Worm (Caenorhabditis elegans) whole organism, L4 larva: ENCODE results near the gene dnj-17.
A peak's percentile ranks its signal among the peaks of the same experiment; 100 is the strongest.

Experiments used
- F37D6.2 ChIP-seq: sonication (generic microtip); optimal IDR thresholded peaks from 2 replicates; lab custom pipeline; 2016; ENCODE audit warnings: mild to moderate bottlenecking, missing genetic modification characterization, missing compliant biosample characterization
- R02D3.7 ChIP-seq: fragments of 150-350 bp; sonication (generic microtip); optimal IDR thresholded peaks from 3 replicates; lab custom pipeline; 2014; ENCODE audit warnings: missing biosample characterization, missing genetic modification characterization
- Y5F2A.4 ChIP-seq: fragments of 200-800 bp; sonication (Bioruptor generic); optimal IDR thresholded peaks from 2 replicates; lab custom pipeline; 2018; ENCODE audit warnings: mild to moderate bottlenecking, missing genetic modification characterization, missing compliant biosample characterization
- Y75B8A.6 ChIP-seq: fragments of 200-800 bp; sonication (Bioruptor generic); IDR thresholded peaks from 2 replicates; pipeline ENCODE4 v1.3.6; 2022; ENCODE audit warnings: missing genetic modification reagents, missing genetic modification characterization, missing compliant biosample characterization
- aha-1 ChIP-seq: fragments of 150-350 bp; peaks from one replicate; lab custom pipeline; 2014; ENCODE audit warnings: missing biosample characterization, missing genetic modification characterization
- ceh-20 ChIP-seq: fragments of 200-800 bp; sonication (Bioruptor generic); IDR thresholded peaks from 2 replicates; pipeline ENCODE4 v1.3.6; 2022; ENCODE audit warnings: missing genetic modification reagents, missing genetic modification characterization, missing compliant biosample characterization
- ces-1 ChIP-seq: fragments of 150-350 bp; sonication (generic microtip); optimal IDR thresholded peaks from 4 replicates; lab custom pipeline; 2014; ENCODE audit warnings: missing biosample characterization, missing genetic modification reagents, missing genetic modification characterization
- cey-2 ChIP-seq: sonication (generic microtip); optimal IDR thresholded peaks from 3 replicates; lab custom pipeline; 2017; ENCODE audit warnings: missing genetic modification characterization, mild to moderate bottlenecking, missing compliant biosample characterization, antibody characterized with exemption, borderline replicate concordance; ENCODE audit not compliant: insufficient read depth
- ctbp-1 ChIP-seq: fragments of 200-800 bp; sonication (Bioruptor generic); IDR thresholded peaks from 2 replicates; pipeline ENCODE4 v1.3.6; 2022; ENCODE audit warnings: missing genetic modification reagents, missing genetic modification characterization, missing compliant biosample characterization
- daf-16 ChIP-seq, 3 experiments: sonication (generic microtip); optimal IDR thresholded peaks; 2 replicates each; lab custom pipeline; 2016 to 2017; ENCODE audit warnings: missing genetic modification characterization in 3 of 3, missing genetic modification reagents in 3 of 3, mild to moderate bottlenecking in 2 of 3, missing compliant biosample characterization in 2 of 3, missing biosample characterization in 1 of 3, moderate library complexity in 1 of 3
- daf-19 ChIP-seq: fragments of 200-800 bp; sonication (Bioruptor generic); conservative IDR thresholded peaks from 2 replicates; pipeline ENCODE4 v1.3.6; 2022; ENCODE audit warnings: missing genetic modification characterization, missing compliant biosample characterization
- dmd-6 ChIP-seq: fragments of 200-800 bp; sonication (Bioruptor generic); IDR thresholded peaks from 2 replicates; pipeline ENCODE4 v1.3.6; 2022; ENCODE audit warnings: missing genetic modification reagents, missing genetic modification characterization, missing compliant biosample characterization
- dpl-1 ChIP-seq: fragments of 150-350 bp; optimal IDR thresholded peaks from 2 replicates; lab custom pipeline; 2014; ENCODE audit warnings: missing biosample characterization, missing genetic modification reagents, missing genetic modification characterization
- duxl-1 ChIP-seq: sonication (generic microtip); optimal IDR thresholded peaks from 2 replicates; lab custom pipeline; 2016; ENCODE audit warnings: mild to moderate bottlenecking, missing genetic modification characterization, moderate library complexity, missing compliant biosample characterization; ENCODE audit not compliant: poor library complexity
- dve-1 ChIP-seq: sonication (generic microtip); optimal IDR thresholded peaks from 2 replicates; lab custom pipeline; 2017; ENCODE audit warnings: antibody characterized with exemption, mild to moderate bottlenecking, missing genetic modification characterization, missing compliant biosample characterization; ENCODE audit not compliant: insufficient read depth
- fkh-10 ChIP-seq: fragments of 150-350 bp; optimal IDR thresholded peaks from 2 replicates; lab custom pipeline; 2014; ENCODE audit warnings: missing biosample characterization, missing genetic modification reagents, missing genetic modification characterization
- hlh-11 ChIP-seq: fragments of 200-800 bp; sonication (Bioruptor generic); optimal IDR thresholded peaks from 2 replicates; lab custom pipeline; 2018; ENCODE audit warnings: mild to moderate bottlenecking, missing genetic modification characterization, missing compliant biosample characterization
- hlh-30 ChIP-seq: sonication (generic microtip); optimal IDR thresholded peaks from 2 replicates; lab custom pipeline; 2017; ENCODE audit warnings: antibody characterized with exemption, mild to moderate bottlenecking, missing genetic modification characterization, missing compliant biosample characterization; ENCODE audit not compliant: insufficient read depth
- lin-13 ChIP-seq: fragments of 150-350 bp; optimal IDR thresholded peaks from 2 replicates; lab custom pipeline; 2014; ENCODE audit warnings: missing biosample characterization, missing genetic modification reagents, missing genetic modification characterization
- lin-38 ChIP-seq: fragments of 200-800 bp; sonication (Bioruptor generic); IDR thresholded peaks from 2 replicates; pipeline ENCODE4 v1.3.6; 2022; ENCODE audit warnings: missing genetic modification reagents, missing genetic modification characterization, missing compliant biosample characterization
- lsy-2 ChIP-seq, 2 experiments: fragments of 150-350 bp in 1 of 2; sonication (generic microtip) in 1 of 2; optimal IDR thresholded peaks; 2 replicates each; lab custom pipeline; 2014 to 2017; ENCODE audit warnings: missing biosample characterization in 2 of 2, missing genetic modification characterization in 2 of 2
- madf-5 ChIP-seq, 2 experiments: fragments of 200-800 bp; sonication (Bioruptor generic); IDR thresholded peaks; 2 replicates each; pipeline ENCODE4 v1.3.6; 2022; ENCODE audit warnings: missing compliant biosample characterization in 2 of 2, missing genetic modification characterization in 2 of 2
- mep-1 ChIP-seq: fragments of 150-350 bp; sonication (generic microtip); optimal IDR thresholded peaks from 3 replicates; lab custom pipeline; 2014; ENCODE audit warnings: missing biosample characterization, missing genetic modification characterization
- mes-2 ChIP-seq: sonication (generic microtip); optimal IDR thresholded peaks from 2 replicates; lab custom pipeline; 2016; ENCODE audit warnings: missing genotype, mild to moderate bottlenecking, missing genetic modification characterization, missing compliant biosample characterization; ENCODE audit not compliant: poor library complexity, severe bottlenecking
- nhr-10 ChIP-seq: fragments of 150-350 bp; optimal IDR thresholded peaks from 2 replicates; lab custom pipeline; 2014; ENCODE audit warnings: missing biosample characterization, missing genetic modification characterization
- nhr-11 ChIP-seq: fragments of 150-350 bp; optimal IDR thresholded peaks from 2 replicates; lab custom pipeline; 2014; ENCODE audit warnings: missing biosample characterization, missing genetic modification characterization
- nhr-237 ChIP-seq: sonication (generic microtip); optimal IDR thresholded peaks from 2 replicates; lab custom pipeline; 2017; ENCODE audit warnings: missing biosample characterization, missing genetic modification characterization
- nhr-28 ChIP-seq: fragments of 150-350 bp; optimal IDR thresholded peaks from 2 replicates; lab custom pipeline; 2014; ENCODE audit warnings: missing biosample characterization, missing genetic modification characterization
- nhr-6 ChIP-seq: fragments of 150-350 bp; optimal IDR thresholded peaks from 2 replicates; lab custom pipeline; 2014; ENCODE audit warnings: missing biosample characterization, missing genetic modification characterization
- nhr-77 ChIP-seq: fragments of 150-350 bp; optimal IDR thresholded peaks from 2 replicates; lab custom pipeline; 2014; ENCODE audit warnings: missing biosample characterization, missing genetic modification characterization
- php-3 ChIP-seq: fragments of 200-800 bp; sonication (Bioruptor generic); IDR thresholded peaks from 2 replicates; pipeline ENCODE4 v1.3.6; 2022; ENCODE audit warnings: missing genetic modification reagents, missing genetic modification characterization, missing compliant biosample characterization
- pqm-1 ChIP-seq: sonication (generic microtip); optimal IDR thresholded peaks from 2 replicates; lab custom pipeline; 2017; ENCODE audit warnings: missing biosample characterization, missing genetic modification characterization
- rbr-2 ChIP-seq: sonication (generic microtip); optimal IDR thresholded peaks from 2 replicates; lab custom pipeline; 2016; ENCODE audit warnings: missing genotype, missing genetic modification characterization, missing compliant biosample characterization
- snpc-1.2 ChIP-seq: fragments of 200-800 bp; sonication (Bioruptor generic); IDR thresholded peaks from 2 replicates; pipeline ENCODE4 v1.3.6; 2022; ENCODE audit warnings: missing genetic modification reagents, missing genetic modification characterization, missing compliant biosample characterization
- tra-1 ChIP-seq: fragments of 200-800 bp; sonication (Bioruptor generic); IDR thresholded peaks from 2 replicates; pipeline ENCODE4 v1.3.6; 2022; ENCODE audit warnings: missing genetic modification reagents, missing genetic modification characterization, missing compliant biosample characterization
- unc-62 ChIP-seq, 3 experiments: fragments of 150-350 bp in 1 of 3; sonication (generic microtip); optimal IDR thresholded peaks in 2 of 3; peaks in 1 of 3; 1 replicate in 1 of 3; 2 replicates in 2 of 3; lab custom pipeline; 2014 to 2017; ENCODE audit warnings: missing biosample characterization in 3 of 3, missing genetic modification characterization in 3 of 3, missing genetic modification reagents in 3 of 3, missing genotype in 1 of 3
- ztf-7 ChIP-seq: fragments of 150-350 bp; optimal IDR thresholded peaks from 2 replicates; lab custom pipeline; 2014; ENCODE audit warnings: missing biosample characterization, missing genetic modification characterization

Gene dnj-17

DNA sequence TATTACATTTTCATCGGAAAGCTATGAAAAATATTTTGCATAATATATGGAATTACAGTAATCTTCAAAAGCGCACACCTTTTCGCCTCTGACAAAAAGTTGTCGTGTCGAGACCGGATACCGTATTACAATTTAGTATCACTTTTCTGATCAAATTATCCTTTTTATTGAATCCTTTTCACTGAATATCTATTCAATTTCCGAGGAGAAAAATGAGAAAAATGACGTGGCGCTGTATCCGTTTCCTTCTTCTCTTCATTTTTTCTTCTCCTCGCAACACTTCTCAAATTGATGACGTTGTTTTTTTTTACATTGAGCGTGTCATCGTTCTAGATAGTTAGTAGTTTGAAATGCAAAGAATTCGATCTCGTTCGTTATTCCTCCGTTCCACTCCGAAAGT, 42.2 kb downstream of the dnj-17 start:
- TF ChIP-seq ces-1 (GFP tag; lab: Kevin White, UChicago) (peak; percentile 82), unc-62 (GFP tag; optimal IDR thresholded peaks at IDR 0.05 in 1 of 2; lab: Kevin White, UChicago) (no peak), unc-62 (tag; optimal IDR thresholded peaks at IDR 0.05; lab: Kevin White, UChicago) (no peak), nhr-237 (tag; lab: Kevin White, UChicago) (no peak), lsy-2 (tag; optimal IDR thresholded peaks at IDR 0.05; lab: Kevin White, UChicago) (peak in 1 of 2 experiments; percentile 37), ctbp-1 (GFP tag; lab: Robert Waterston, UW) (peak; percentile 25; the same call in 1 of the 2 replicates)

DNA sequence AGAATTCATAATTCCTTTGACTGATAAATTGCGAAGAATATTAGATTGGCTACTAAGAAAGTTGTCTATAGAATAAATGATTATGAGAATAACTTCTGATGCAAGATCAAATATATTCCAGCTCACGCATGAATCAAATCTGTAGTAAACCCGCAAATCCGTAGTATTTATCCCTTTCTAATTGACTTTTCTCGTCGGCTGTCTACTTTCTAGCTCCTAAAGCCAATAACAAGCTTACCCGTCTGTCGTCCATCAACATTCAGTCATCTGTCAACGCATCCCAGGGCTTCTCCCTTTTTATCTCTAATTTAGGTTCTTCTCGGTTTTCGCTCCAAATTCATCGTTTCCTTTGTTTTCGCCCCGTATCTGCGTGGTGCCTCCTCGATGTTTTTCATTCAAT, 44.2 kb downstream of the dnj-17 start:
- TF ChIP-seq Y75B8A.6 (GFP tag; lab: Robert Waterston, UW) (no peak), unc-62 (GFP tag; optimal IDR thresholded peaks at IDR 0.05 in 1 of 2; lab: Kevin White, UChicago) (peak in 1 of 2 experiments; percentile 28), unc-62 (tag; optimal IDR thresholded peaks at IDR 0.05; lab: Kevin White, UChicago) (no peak), rbr-2 (tag; lab: Kevin White, UChicago) (peak; percentile 36)

DNA sequence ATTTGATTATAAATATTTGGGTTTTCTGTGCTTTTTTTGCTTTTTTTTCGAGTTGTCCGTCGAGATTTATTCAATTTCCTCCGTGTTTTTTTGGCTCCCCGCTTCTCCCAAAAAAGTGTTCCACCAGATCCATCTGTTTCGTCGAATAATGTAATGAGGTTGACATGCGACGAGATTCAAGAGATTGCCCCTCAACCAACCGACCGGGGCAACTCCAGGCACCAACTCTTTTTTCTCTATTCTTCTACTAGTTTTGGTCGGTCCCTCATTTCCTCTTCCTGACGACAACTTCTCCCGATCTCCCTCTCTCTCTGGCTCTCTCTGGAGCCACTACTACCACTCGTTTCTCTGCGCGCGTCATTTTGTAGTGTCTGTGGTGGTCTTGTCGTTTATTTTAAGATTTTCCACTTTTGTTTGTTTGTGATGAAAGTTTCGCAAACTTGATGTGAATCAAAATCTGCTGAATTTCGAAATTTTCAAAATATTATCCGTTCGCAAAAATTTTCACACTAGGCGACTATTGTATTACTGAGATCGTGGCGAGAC, 45.3 kb downstream of the dnj-17 start:
- TF ChIP-seq F37D6.2 (tag; lab: Kevin White, UChicago) (no peak), unc-62 (GFP tag; optimal IDR thresholded peaks at IDR 0.05 in 1 of 2; lab: Kevin White, UChicago) (peak in 1 of 2 experiments; percentile 63), unc-62 (tag; optimal IDR thresholded peaks at IDR 0.05; lab: Kevin White, UChicago) (no peak), rbr-2 (tag; lab: Kevin White, UChicago) (peak; percentile 32), ceh-20 (GFP tag; lab: Robert Waterston, UW) (no peak), lsy-2 (tag; optimal IDR thresholded peaks at IDR 0.05; lab: Kevin White, UChicago) (peak in 1 of 2 experiments; percentile 10), Y5F2A.4 (GFP tag; lab: Kevin White, UChicago) (no peak), dpl-1 (GFP tag; lab: Kevin White, UChicago) (no peak)

DNA sequence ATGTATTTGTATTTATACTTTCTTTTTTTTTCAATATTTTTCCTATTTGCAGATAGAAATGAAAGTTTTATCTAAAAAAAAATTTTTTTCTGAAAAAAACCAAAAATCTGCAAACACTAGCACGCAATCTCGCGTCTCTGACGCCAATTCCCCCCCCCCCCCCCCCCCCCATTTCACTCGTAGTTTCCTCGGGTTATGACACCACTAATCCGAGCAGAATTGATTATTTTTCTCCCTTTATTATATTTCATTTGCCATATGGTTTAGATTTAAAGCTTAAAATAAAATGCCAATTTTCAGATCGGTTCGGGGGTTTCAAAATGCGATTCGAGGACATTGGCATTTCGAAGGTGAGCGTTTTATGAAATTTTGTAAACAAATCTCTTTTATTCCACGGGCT, 46.4 kb downstream of the dnj-17 start, which contains the start of gene mtm-6:
TSS of gene mtm-6 (plus strand) at position 301 of the 400 bp plus-strand sequence.
- no peak for TF ChIP-seq fkh-10
- peak; percentile 44 for TF ChIP-seq mep-1 (tag; lab: Kevin White, UChicago)
- TF ChIP-seq tra-1 (GFP tag; lab: Robert Waterston, UW): 0 out of 2 replicates have a peak, but pooled peaks have one; percentile 24
- 0 out of 2 replicates have a peak, but pooled peaks have one; percentile 11 for TF ChIP-seq php-3
- no peak for TF ChIP-seq aha-1
- TF ChIP-seq hlh-11 (tag; lab: Kevin White, UChicago): peak; percentile 25
- no peak for TF ChIP-seq cey-2
- peak; percentile 17 for TF ChIP-seq dve-1 (tag; lab: Kevin White, UChicago)
- TF ChIP-seq nhr-10 (tag; lab: Kevin White, UChicago): no peak
- TF ChIP-seq, all 104 proteins: peak for 5

DNA sequence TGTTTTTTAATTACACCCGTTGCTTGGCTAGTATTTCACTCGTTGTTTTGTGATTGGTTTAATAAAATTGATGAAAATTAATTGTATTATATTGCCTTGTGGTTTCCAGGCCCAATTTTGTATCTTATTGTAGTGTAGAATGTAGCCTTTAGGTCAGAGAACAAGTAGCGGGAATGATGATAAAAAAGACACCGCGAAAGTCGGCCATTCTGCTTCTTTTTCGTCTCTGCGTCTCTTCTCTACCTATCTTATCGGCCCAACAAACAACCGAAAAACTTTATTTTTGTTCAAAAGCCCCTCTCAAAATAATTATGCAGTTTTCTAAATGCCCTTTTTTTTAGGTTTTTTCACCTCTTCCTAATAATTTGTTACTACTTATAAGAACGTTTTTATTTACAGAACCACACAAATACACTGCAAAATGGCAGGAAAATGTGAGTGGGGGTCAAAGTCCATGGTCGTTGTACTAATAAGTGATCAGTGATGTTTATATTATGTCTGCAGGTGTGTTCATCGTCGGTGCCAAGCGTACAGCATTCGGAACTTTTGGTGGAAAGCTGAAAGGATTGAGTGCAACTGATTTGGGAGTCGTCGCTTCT, 48.5 kb downstream of the dnj-17 start, which contains the start of gene acaa-2:
TSS of gene acaa-2 (plus strand) at position 400 of the 599 bp plus-strand sequence.
- TF ChIP-seq lsy-2 (tag; optimal IDR thresholded peaks at IDR 0.05; lab: Kevin White, UChicago) (peak in 1 of 2 experiments; percentile 30), daf-19 (GFP tag; lab: Robert Waterston, UW) (no peak), daf-16 (GFP tag; optimal IDR thresholded peaks at IDR 0.05; lab: Kevin White, UChicago) (no peak), daf-16 (tag; optimal IDR thresholded peaks at IDR 0.05; lab: Kevin White, UChicago) (peak; percentile 62), dmd-6 (GFP tag; lab: Robert Waterston, UW) (peak; percentile 40; the same call in 1 of the 2 replicates), nhr-10 (tag; lab: Kevin White, UChicago) (peak; percentile 75), ztf-7 (tag; lab: Kevin White, UChicago) (peak; percentile 1), snpc-1.2 (GFP tag; lab: Robert Waterston, UW) (0 out of 2 replicates have a peak, but pooled peaks have one; percentile 36), mep-1 (tag; lab: Kevin White, UChicago) (peak; percentile 49), R02D3.7 (tag; lab: Kevin White, UChicago) (no peak), mes-2 (tag; lab: Kevin White, UChicago) (peak; percentile 36), lin-38 (GFP tag; lab: Robert Waterston, UW) (peak; percentile 18; the same call in 1 of the 2 replicates), hlh-11 (tag; lab: Kevin White, UChicago) (peak; percentile 40), php-3 (no peak), lin-13 (GFP tag; lab: Kevin White, UChicago) (no peak), hlh-30 (peak; percentile 62), nhr-6 (tag; lab: Kevin White, UChicago) (peak; percentile 29), nhr-77 (peak; percentile 5), madf-5 (GFP tag; IDR thresholded peaks at IDR 0.05; lab: Robert Waterston, UW) (no peak), duxl-1 (tag; lab: Kevin White, UChicago) (peak; percentile 31), pqm-1 (peak; percentile 1), dpl-1 (GFP tag; lab: Kevin White, UChicago) (peak; percentile 37), nhr-28 (tag; lab: Kevin White, UChicago) (peak; percentile 100), nhr-11 (tag; lab: Kevin White, UChicago) (peak; percentile 77), dve-1 (tag; lab: Kevin White, UChicago) (peak; percentile 73)
